Fruit fly (Drosophila melanogaster) whole organism, pupa: ENCODE measurements around the gene Ctr9.

Source experiments
- CG10348 ChIP-seq: fragments of 200-800 bp; sonication (Bioruptor generic); IDR thresholded peaks from 2 replicates; pipeline ENCODE4 v1.3.6; 2022; ENCODE audit warnings: missing biosample characterization, missing genetic modification characterization
- CG12605 ChIP-seq: fragments of 200-800 bp; sonication (Bioruptor generic); IDR thresholded peaks from 2 replicates; pipeline ENCODE4 v1.3.6; 2022; ENCODE audit warnings: missing biosample characterization, missing genetic modification characterization
- CG13204 ChIP-seq: fragments of 200-800 bp; sonication (Bioruptor generic); optimal IDR thresholded peaks from 2 replicates; lab custom pipeline; 2018; ENCODE audit warnings: missing biosample characterization, mild to moderate bottlenecking, missing genetic modification characterization, moderate library complexity
- CG14655 ChIP-seq: fragments of 200-800 bp; sonication (Bioruptor generic); optimal IDR thresholded peaks from 3 replicates; lab custom pipeline; 2017; ENCODE audit warnings: mild to moderate bottlenecking, missing biosample characterization, missing genetic modification reagents, missing genetic modification characterization
- CG15710 ChIP-seq: fragments of 200-800 bp; sonication (Bioruptor generic); optimal IDR thresholded peaks from 2 replicates; lab custom pipeline; 2018; ENCODE audit warnings: missing biosample characterization, mild to moderate bottlenecking, missing genetic modification characterization, moderate library complexity
- CG17806 ChIP-seq: fragments of 200-800 bp; sonication (Bioruptor generic); optimal IDR thresholded peaks from 2 replicates; lab custom pipeline; 2018; ENCODE audit warnings: missing biosample characterization, mild to moderate bottlenecking, missing genetic modification characterization, moderate library complexity
- CG32121 ChIP-seq: fragments of 200-800 bp; sonication (Bioruptor generic); IDR thresholded peaks from 2 replicates; pipeline ENCODE4 v1.3.6; 2022; ENCODE audit warnings: missing biosample characterization, missing genetic modification characterization
- CG34367 ChIP-seq: fragments of 200-800 bp; sonication (Bioruptor generic); optimal IDR thresholded peaks from 2 replicates; lab custom pipeline; 2018; ENCODE audit warnings: missing biosample characterization, mild to moderate bottlenecking, missing genetic modification characterization
- CG4496 ChIP-seq: fragments of 200-800 bp; sonication (Bioruptor generic); IDR thresholded peaks from 3 replicates; pipeline ENCODE4 v1.3.6; 2022; ENCODE audit warnings: missing biosample characterization, missing genetic modification characterization
- CG8159 ChIP-seq: fragments of 200-800 bp; sonication (Bioruptor generic); optimal IDR thresholded peaks from 3 replicates; lab custom pipeline; 2018; ENCODE audit warnings: missing biosample characterization, mild to moderate bottlenecking, missing genetic modification characterization, moderate library complexity
- CG8301 ChIP-seq: fragments of 200-800 bp; sonication (Bioruptor generic); optimal IDR thresholded peaks from 2 replicates; lab custom pipeline; 2018; ENCODE audit warnings: missing biosample characterization, mild to moderate bottlenecking, missing genetic modification characterization
- CG9948 ChIP-seq: fragments of 200-800 bp; sonication (Bioruptor generic); optimal IDR thresholded peaks from 2 replicates; lab custom pipeline; 2018; ENCODE audit warnings: missing biosample characterization, mild to moderate bottlenecking, missing genetic modification characterization, moderate library complexity
- D1 ChIP-seq: fragments of 200-800 bp; sonication (Bioruptor generic); optimal IDR thresholded peaks from 2 replicates; lab custom pipeline; 2018; ENCODE audit warnings: missing biosample characterization, mild to moderate bottlenecking, missing genetic modification characterization, moderate library complexity
- EcR ChIP-seq: fragments of 200-800 bp; sonication (Bioruptor generic); optimal IDR thresholded peaks from 3 replicates; lab custom pipeline; 2019; ENCODE audit warnings: missing biosample characterization, missing genetic modification characterization, mild to moderate bottlenecking, moderate library complexity, missing genetic modification reagents
- Ets98B ChIP-seq: fragments of 200-800 bp; sonication (Bioruptor generic); IDR thresholded peaks from 2 replicates; pipeline ENCODE4 v1.3.6; 2022; ENCODE audit warnings: missing biosample characterization, missing genetic modification characterization
- Pif1A ChIP-seq: fragments of 200-800 bp; sonication (Bioruptor generic); optimal IDR thresholded peaks from 3 replicates; lab custom pipeline; 2016; ENCODE audit warnings: missing biosample characterization, missing genetic modification characterization
- Pif1B ChIP-seq: fragments of 200-800 bp; sonication (Bioruptor generic); optimal IDR thresholded peaks from 3 replicates; lab custom pipeline; 2016; ENCODE audit warnings: missing biosample characterization, missing genetic modification characterization
- Snoo ChIP-seq: fragments of 200-800 bp; sonication (Bioruptor generic); optimal IDR thresholded peaks from 3 replicates; lab custom pipeline; 2017; ENCODE audit warnings: missing biosample characterization, mild to moderate bottlenecking, missing genetic modification characterization, inconsistent platforms
- fd96Ca ChIP-seq: fragments of 200-800 bp; sonication (Bioruptor generic); IDR thresholded peaks from 3 replicates; pipeline ENCODE4 v1.3.6; 2022; ENCODE audit warnings: missing biosample characterization, missing genetic modification characterization
- gl ChIP-seq: fragments of 200-800 bp; sonication (Bioruptor generic); optimal IDR thresholded peaks from 2 replicates; lab custom pipeline; 2018; ENCODE audit warnings: missing biosample characterization, mild to moderate bottlenecking, missing genetic modification characterization
- rn ChIP-seq: fragments of 200-800 bp; sonication (Bioruptor generic); IDR thresholded peaks from 2 replicates; pipeline ENCODE4 v1.3.6; 2022; ENCODE audit warnings: missing biosample characterization, missing genetic modification characterization

The Ctr9 gene

DNA sequence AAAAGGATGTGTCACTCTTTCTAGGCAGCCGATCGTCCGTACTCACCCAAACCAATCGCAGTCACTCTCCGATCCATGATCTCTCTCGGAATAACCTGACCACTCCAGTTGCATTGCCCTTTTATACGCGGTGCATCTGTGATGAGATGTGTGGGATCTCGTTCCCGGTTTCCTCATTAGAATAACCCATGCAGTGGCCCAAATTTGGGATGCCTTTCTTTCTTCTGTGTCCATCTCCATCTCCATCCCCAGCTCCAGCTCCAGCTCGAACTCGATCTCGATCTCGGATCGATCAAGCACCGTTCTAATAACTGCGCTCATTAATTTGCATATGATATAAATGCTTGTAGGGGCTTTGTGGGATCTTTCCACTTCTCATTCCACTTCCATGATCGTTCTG lies 15.7 kb downstream of the Ctr9 start, which contains the start of gene CG9184:
CG9184 (minus strand) TSS at position 101 of the 400 bp plus-strand sequence.
- TF ChIP-seq CG10348 (GFP tag; lab: Robert Waterston, UW) = no peak
- no peak for TF ChIP-seq Pif1A (GFP tag; lab: Kevin White, UChicago)
- no peak for TF ChIP-seq CG15710 (tag; lab: Kevin White, UChicago)
- no peak for TF ChIP-seq D1 (tag; lab: Kevin White, UChicago)
- TF ChIP-seq CG14655 (GFP tag; lab: Kevin White, UChicago) = no peak
- TF ChIP-seq CG12605 (GFP tag; lab: Robert Waterston, UW) = no peak
- no peak for TF ChIP-seq CG8301 (tag; lab: Kevin White, UChicago)
- TF ChIP-seq EcR = no peak
- no peak for TF ChIP-seq gl
- no peak for TF ChIP-seq CG34367 (tag; lab: Kevin White, UChicago)
- no peak for TF ChIP-seq rn
- no peak for TF ChIP-seq Pif1B (GFP tag; lab: Kevin White, UChicago)
- TF ChIP-seq CG8159 (tag; lab: Kevin White, UChicago) = no peak
- no peak for TF ChIP-seq CG32121 (GFP tag; lab: Robert Waterston, UW)
- TF ChIP-seq fd96Ca = no peak
- no peak for TF ChIP-seq CG9948 (tag; lab: Kevin White, UChicago)
- TF ChIP-seq Ets98B (GFP tag; lab: Robert Waterston, UW) = no peak
- TF ChIP-seq CG4496 = no peak

DNA sequence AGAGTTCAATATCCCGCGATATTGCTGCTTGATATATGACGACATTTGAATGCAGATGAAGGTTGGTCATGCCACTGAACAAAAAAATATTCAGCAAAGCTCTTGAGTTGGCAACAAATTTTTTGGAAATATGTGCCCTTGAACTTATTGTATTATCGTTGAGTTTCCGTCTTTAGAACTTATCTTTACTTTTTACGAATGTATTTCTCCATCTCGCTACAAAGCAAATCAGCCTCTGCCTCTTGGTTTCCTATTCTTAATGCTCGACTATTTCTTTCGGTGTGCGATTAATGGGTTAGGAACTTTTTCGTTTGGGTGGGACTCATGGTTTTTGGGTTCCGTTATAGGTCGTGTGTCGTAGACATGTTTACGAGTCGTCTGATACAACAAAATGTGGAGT lies 16.1 kb downstream of the Ctr9 start:
- TF ChIP-seq CG17806 (tag; lab: Kevin White, UChicago) (peak; percentile 23), CG13204 (GFP tag; lab: Kevin White, UChicago) (no peak), fd96Ca (0 out of 3 replicates have a peak, but pooled peaks have one; percentile 7), CG15710 (tag; lab: Kevin White, UChicago) (peak; percentile 9), CG4496 (0 out of 3 replicates have a peak, but pooled peaks have one; percentile 18), CG9948 (tag; lab: Kevin White, UChicago) (peak; percentile 14)
- TF ChIP-seq, all 21 proteins: peak for 5

DNA sequence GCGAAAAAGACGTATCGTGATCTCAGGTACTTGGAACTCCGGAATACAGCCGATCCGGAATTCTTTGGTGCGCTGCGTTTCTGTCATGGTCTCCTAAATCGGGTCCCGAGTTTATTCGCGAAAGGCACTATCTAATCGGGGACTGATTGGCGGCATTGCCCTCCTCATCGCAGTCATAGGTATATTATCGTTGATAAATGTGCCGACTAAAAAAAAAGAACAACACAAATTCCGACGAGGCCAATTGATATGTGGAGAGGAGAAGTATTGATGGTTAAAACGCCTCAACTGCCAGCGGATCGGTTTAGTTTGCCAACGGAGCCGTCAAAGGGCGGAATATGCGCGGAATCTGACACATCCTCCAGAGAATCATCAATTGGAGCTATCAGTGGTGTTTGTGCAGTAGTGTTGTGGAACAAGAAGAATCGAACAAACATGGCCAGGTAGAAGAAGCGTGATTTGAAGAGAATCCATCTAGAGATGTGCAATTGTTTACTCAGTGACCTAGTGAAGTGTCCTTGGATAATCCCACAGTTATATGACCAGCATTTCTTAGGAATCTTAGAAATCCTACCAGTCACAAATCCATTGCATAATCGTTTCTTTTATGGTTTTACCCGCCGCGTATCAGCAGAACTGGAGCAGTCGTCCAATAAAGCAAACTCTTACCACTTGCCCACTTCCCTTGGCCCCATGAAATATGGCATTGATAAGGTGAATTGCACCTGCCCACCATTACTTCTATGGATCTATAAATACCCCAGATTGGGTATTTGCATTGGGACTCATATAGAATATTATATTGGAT lies 18.0 kb downstream of the Ctr9 start:
- no peak for TF ChIP-seq CG32121 (GFP tag; lab: Robert Waterston, UW)
- TF ChIP-seq CG8301 (tag; lab: Kevin White, UChicago) = no peak
- no peak for TF ChIP-seq rn
- no peak for TF ChIP-seq fd96Ca
- TF ChIP-seq Snoo (tag; lab: Kevin White, UChicago) = no peak
- no peak for TF ChIP-seq Pif1B (GFP tag; lab: Kevin White, UChicago)
- TF ChIP-seq CG12605 (GFP tag; lab: Robert Waterston, UW) = no peak
- no peak for TF ChIP-seq CG10348 (GFP tag; lab: Robert Waterston, UW)
- TF ChIP-seq gl = no peak
- no peak for TF ChIP-seq CG4496
- TF ChIP-seq EcR = no peak
- TF ChIP-seq CG34367 (tag; lab: Kevin White, UChicago) = no peak
- TF ChIP-seq CG13204 (GFP tag; lab: Kevin White, UChicago) = no peak
- no peak for TF ChIP-seq D1 (tag; lab: Kevin White, UChicago)
- no peak for TF ChIP-seq CG15710 (tag; lab: Kevin White, UChicago)
- no peak for TF ChIP-seq CG9948 (tag; lab: Kevin White, UChicago)
- TF ChIP-seq Pif1A (GFP tag; lab: Kevin White, UChicago) = no peak
- no peak for TF ChIP-seq CG8159 (tag; lab: Kevin White, UChicago)
- TF ChIP-seq CG14655 (GFP tag; lab: Kevin White, UChicago) = no peak

DNA sequence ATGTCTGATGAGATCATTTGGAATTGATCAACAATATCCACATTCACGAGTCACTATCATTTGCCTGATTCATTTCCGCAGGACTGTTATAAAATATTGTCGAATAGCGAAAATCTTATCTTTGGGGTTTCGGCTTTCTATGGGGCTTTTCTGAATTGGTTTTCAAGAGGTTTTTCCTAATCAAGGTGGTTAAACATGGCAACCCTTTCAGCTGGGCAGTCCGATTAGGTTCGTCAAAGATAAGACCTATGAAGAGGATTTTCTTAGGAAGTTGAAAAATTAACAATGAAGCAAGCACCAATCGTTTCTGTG lies 18.6 kb downstream of the Ctr9 start:
- no peak for TF ChIP-seq CG32121 (GFP tag; lab: Robert Waterston, UW)
- TF ChIP-seq Snoo (tag; lab: Kevin White, UChicago) = no peak
- TF ChIP-seq CG4496 = no peak
- TF ChIP-seq CG13204 (GFP tag; lab: Kevin White, UChicago) = no peak
- TF ChIP-seq Ets98B (GFP tag; lab: Robert Waterston, UW) = no peak
- TF ChIP-seq fd96Ca = no peak
- no peak for TF ChIP-seq CG15710 (tag; lab: Kevin White, UChicago)
- TF ChIP-seq CG10348 (GFP tag; lab: Robert Waterston, UW) = no peak
- no peak for TF ChIP-seq Pif1B (GFP tag; lab: Kevin White, UChicago)
- no peak for TF ChIP-seq D1 (tag; lab: Kevin White, UChicago)
- no peak for TF ChIP-seq CG14655 (GFP tag; lab: Kevin White, UChicago)
- TF ChIP-seq EcR = no peak
- TF ChIP-seq CG12605 (GFP tag; lab: Robert Waterston, UW) = no peak
- TF ChIP-seq CG9948 (tag; lab: Kevin White, UChicago) = no peak
- TF ChIP-seq CG17806 (tag; lab: Kevin White, UChicago) = no peak

DNA sequence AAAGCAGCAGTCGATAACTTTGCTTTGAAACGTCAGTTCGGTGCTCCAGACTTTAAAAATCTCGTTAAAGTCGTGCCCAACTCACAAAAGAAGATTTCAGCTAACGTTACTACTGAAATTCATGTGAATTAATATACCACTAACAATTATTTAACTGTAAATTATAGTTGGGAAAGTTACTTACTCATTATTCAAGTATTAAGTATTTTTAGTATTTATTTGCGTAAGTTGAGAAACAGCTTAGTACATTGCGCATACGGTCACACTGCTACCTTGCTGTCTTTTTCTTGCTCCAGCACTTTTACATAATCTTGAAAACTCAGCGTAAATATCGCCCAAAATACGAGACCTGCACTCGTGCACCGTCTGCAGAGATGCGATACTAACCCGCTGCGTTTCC lies 22.7 kb downstream of the Ctr9 start, which contains the start of gene ND-ACP:
ND-ACP (plus strand) TSS at position 226 of the 400 bp plus-strand sequence.
- TF ChIP-seq Pif1B (GFP tag; lab: Kevin White, UChicago) (no peak), CG13204 (GFP tag; lab: Kevin White, UChicago) (no peak), CG17806 (tag; lab: Kevin White, UChicago) (no peak), CG34367 (tag; lab: Kevin White, UChicago) (no peak), CG12605 (GFP tag; lab: Robert Waterston, UW) (no peak), CG8159 (tag; lab: Kevin White, UChicago) (no peak), CG32121 (GFP tag; lab: Robert Waterston, UW) (no peak), CG9948 (tag; lab: Kevin White, UChicago) (no peak), EcR (no peak), Pif1A (GFP tag; lab: Kevin White, UChicago) (no peak), CG4496 (no peak), gl (no peak), Ets98B (GFP tag; lab: Robert Waterston, UW) (no peak), rn (no peak), CG15710 (tag; lab: Kevin White, UChicago) (no peak)
